Fruit fly (Drosophila melanogaster) whole organism, prepupa: Measurements from ENCODE around the gene Ogdh.

Experiments used
- Blimp-1 ChIP-seq: fragments of 200-800 bp; sonication (Bioruptor generic); optimal IDR thresholded peaks from 3 replicates; lab custom pipeline; 2017; ENCODE audit warnings: missing biosample characterization, missing genetic modification characterization, mild to moderate bottlenecking, moderate library complexity, missing genetic modification reagents
- CG10631 ChIP-seq: fragments of 200-800 bp; sonication (Bioruptor generic); optimal IDR thresholded peaks from 2 replicates; lab custom pipeline; 2016; ENCODE audit warnings: missing biosample characterization, missing genetic modification characterization
- CG11762 ChIP-seq: fragments of 200-800 bp; sonication (Bioruptor generic); optimal IDR thresholded peaks from 3 replicates; lab custom pipeline; 2016; ENCODE audit warnings: missing biosample characterization, missing genetic modification characterization; ENCODE audit not compliant: insufficient read depth
- CG11902 ChIP-seq: fragments of 200-800 bp; sonication (Bioruptor generic); optimal IDR thresholded peaks from 3 replicates; lab custom pipeline; 2016; ENCODE audit warnings: missing biosample characterization, missing genetic modification characterization
- CG15336 ChIP-seq: fragments of 200-800 bp; sonication (Bioruptor generic); IDR thresholded peaks from 2 replicates; pipeline ENCODE4 v1.3.6; 2022; ENCODE audit warnings: missing biosample characterization, missing genetic modification characterization
- CG16779 ChIP-seq: fragments of 200-800 bp; sonication (Bioruptor generic); optimal IDR thresholded peaks from 3 replicates; lab custom pipeline; 2017; ENCODE audit warnings: missing biosample characterization, mild to moderate bottlenecking, missing genetic modification characterization
- CG3032 ChIP-seq: fragments of 200-800 bp; optimal IDR thresholded peaks from 2 replicates; lab custom pipeline; 2019; ENCODE audit warnings: missing biosample characterization, mild to moderate bottlenecking, missing genetic modification characterization, moderate library complexity
- CG31627 ChIP-seq: fragments of 200-800 bp; sonication (Bioruptor generic); optimal IDR thresholded peaks from 3 replicates; lab custom pipeline; 2016; ENCODE audit warnings: missing biosample characterization, missing genetic modification characterization
- CG34406 ChIP-seq: fragments of 200-800 bp; sonication (Bioruptor generic); optimal IDR thresholded peaks from 3 replicates; lab custom pipeline; 2016; ENCODE audit warnings: missing biosample characterization, missing genetic modification characterization
- CG3919 ChIP-seq: fragments of 200-800 bp; sonication (Bioruptor generic); optimal IDR thresholded peaks from 3 replicates; lab custom pipeline; 2016; ENCODE audit warnings: missing biosample characterization, missing genetic modification characterization
- CG4318 ChIP-seq: fragments of 200-800 bp; sonication (Bioruptor generic); optimal IDR thresholded peaks from 3 replicates; lab custom pipeline; 2017; ENCODE audit warnings: missing biosample characterization, mild to moderate bottlenecking, missing genetic modification characterization
- CG6163 ChIP-seq: fragments of 200-800 bp; sonication (Bioruptor generic); IDR thresholded peaks from 3 replicates; pipeline ENCODE4 v1.3.6; 2022; ENCODE audit warnings: missing biosample characterization, missing genetic modification characterization
- CG6792 ChIP-seq: fragments of 200-800 bp; sonication (Bioruptor generic); optimal IDR thresholded peaks from 3 replicates; lab custom pipeline; 2016; ENCODE audit warnings: missing biosample characterization, missing genetic modification characterization
- CG6854 ChIP-seq: fragments of 200-800 bp; sonication (Bioruptor generic); optimal IDR thresholded peaks from 2 replicates; lab custom pipeline; 2017; ENCODE audit warnings: missing biosample characterization, mild to moderate bottlenecking, missing genetic modification characterization
- CG7368 ChIP-seq: fragments of 200-800 bp; sonication (Bioruptor generic); optimal IDR thresholded peaks from 3 replicates; lab custom pipeline; 2016; ENCODE audit warnings: missing biosample characterization, missing genetic modification characterization
- CG8119 ChIP-seq: fragments of 200-800 bp; sonication (Bioruptor generic); IDR thresholded peaks from 3 replicates; pipeline ENCODE4 v1.3.6; 2022; ENCODE audit warnings: missing biosample characterization, missing genetic modification characterization
- CG8319 ChIP-seq: fragments of 200-800 bp; sonication (Bioruptor generic); optimal IDR thresholded peaks from 3 replicates; lab custom pipeline; 2016; ENCODE audit warnings: missing biosample characterization, missing genetic modification characterization
- CG8632 ChIP-seq: fragments of 200-800 bp; sonication (Bioruptor generic); optimal IDR thresholded peaks from 3 replicates; lab custom pipeline; 2016; ENCODE audit warnings: missing biosample characterization, missing genetic modification characterization
- CG9139 ChIP-seq: fragments of 200-800 bp; sonication (Bioruptor generic); optimal IDR thresholded peaks from 3 replicates; lab custom pipeline; 2017; ENCODE audit warnings: missing biosample characterization, mild to moderate bottlenecking, missing genetic modification characterization
- Eip78C ChIP-seq: fragments of 200-800 bp; sonication (Bioruptor generic); peaks from one replicate; lab custom pipeline; 2016; ENCODE audit warnings: missing biosample characterization, missing genetic modification characterization
- Eip93F ChIP-seq: fragments of 200-800 bp; sonication (Bioruptor generic); optimal IDR thresholded peaks from 2 replicates; lab custom pipeline; 2016; ENCODE audit warnings: missing biosample characterization, mild to moderate bottlenecking, missing genetic modification characterization
- Ets21C ChIP-seq: fragments of 200-800 bp; sonication (Bioruptor generic); optimal IDR thresholded peaks from 3 replicates; lab custom pipeline; 2016; ENCODE audit warnings: missing biosample characterization, missing genetic modification characterization
- Ets96B ChIP-seq: fragments of 200-800 bp; optimal IDR thresholded peaks from 2 replicates; lab custom pipeline; 2019; ENCODE audit warnings: missing biosample characterization, mild to moderate bottlenecking, missing genetic modification characterization, moderate library complexity
- Hr38 ChIP-seq: sonication (Bioruptor generic); optimal IDR thresholded peaks from 2 replicates; lab custom pipeline; 2016; ENCODE audit warnings: missing biosample characterization, missing genetic modification characterization
- Hr39 ChIP-seq: fragments of 200-800 bp; sonication (Bioruptor generic); optimal IDR thresholded peaks from 2 replicates; lab custom pipeline; 2016; ENCODE audit warnings: missing biosample characterization, missing genetic modification characterization
- Hr4 ChIP-seq: fragments of 200-800 bp; sonication (Bioruptor generic); optimal IDR thresholded peaks from 3 replicates; lab custom pipeline; 2016; ENCODE audit warnings: missing biosample characterization, missing genetic modification characterization
- Lpt ChIP-seq: fragments of 200-800 bp; sonication (Bioruptor generic); optimal IDR thresholded peaks from 3 replicates; lab custom pipeline; 2016; ENCODE audit warnings: missing biosample characterization, missing genetic modification characterization
- Met ChIP-seq: fragments of 200-800 bp; sonication (Bioruptor generic); optimal IDR thresholded peaks from 3 replicates; lab custom pipeline; 2016; ENCODE audit warnings: missing biosample characterization, missing genetic modification characterization
- OdsH ChIP-seq: fragments of 200-800 bp; sonication (Bioruptor generic); optimal IDR thresholded peaks from 3 replicates; lab custom pipeline; 2016; ENCODE audit warnings: missing biosample characterization, missing genetic modification characterization
- Smox ChIP-seq: fragments of 200-800 bp; sonication (Bioruptor generic); optimal IDR thresholded peaks from 3 replicates; lab custom pipeline; 2016; ENCODE audit warnings: missing biosample characterization, missing genetic modification characterization
- Sox102F ChIP-seq: fragments of 200-800 bp; sonication (Bioruptor generic); optimal IDR thresholded peaks from 2 replicates; lab custom pipeline; 2016; ENCODE audit warnings: missing biosample characterization, mild to moderate bottlenecking, missing genetic modification characterization
- Sox14 ChIP-seq: fragments of 200-800 bp; sonication (Bioruptor generic); optimal IDR thresholded peaks from 3 replicates; lab custom pipeline; 2016; ENCODE audit warnings: missing biosample characterization, missing genetic modification characterization
- achi ChIP-seq: fragments of 200-800 bp; sonication (Bioruptor generic); optimal IDR thresholded peaks from 3 replicates; lab custom pipeline; 2016; ENCODE audit warnings: missing biosample characterization, missing genetic modification characterization
- cyc ChIP-seq: fragments of 200-800 bp; sonication (Bioruptor generic); optimal IDR thresholded peaks from 3 replicates; lab custom pipeline; 2016; ENCODE audit warnings: missing biosample characterization, missing genetic modification characterization
- dac ChIP-seq: fragments of 200-800 bp; sonication (Bioruptor generic); optimal IDR thresholded peaks from 2 replicates; lab custom pipeline; 2017; ENCODE audit warnings: missing biosample characterization, mild to moderate bottlenecking, missing genetic modification characterization
- esn ChIP-seq: fragments of 200-800 bp; sonication (Bioruptor generic); optimal IDR thresholded peaks from 2 replicates; lab custom pipeline; 2016; ENCODE audit warnings: missing biosample characterization, mild to moderate bottlenecking, missing genetic modification characterization, moderate library complexity
- fd59A ChIP-seq: fragments of 200-800 bp; sonication (Bioruptor generic); optimal IDR thresholded peaks from 2 replicates; lab custom pipeline; 2017; ENCODE audit warnings: missing biosample characterization, mild to moderate bottlenecking, missing genetic modification characterization, missing genetic modification reagents
- fd85E ChIP-seq: fragments of 200-800 bp; sonication (Bioruptor generic); optimal IDR thresholded peaks from 3 replicates; lab custom pipeline; 2016; ENCODE audit warnings: missing biosample characterization, missing genetic modification characterization
- fkh ChIP-seq: fragments of 200-800 bp; sonication (Bioruptor generic); optimal IDR thresholded peaks from 3 replicates; lab custom pipeline; 2017; ENCODE audit warnings: missing biosample characterization, mild to moderate bottlenecking, missing genetic modification characterization, moderate library complexity
- lz ChIP-seq: fragments of 200-800 bp; sonication (Bioruptor generic); optimal IDR thresholded peaks from 3 replicates; lab custom pipeline; 2016; ENCODE audit warnings: missing biosample characterization, missing genetic modification characterization
- net ChIP-seq: fragments of 200-800 bp; sonication (Bioruptor generic); optimal IDR thresholded peaks from 3 replicates; lab custom pipeline; 2016; ENCODE audit warnings: missing biosample characterization, missing genetic modification characterization
- salr ChIP-seq, 2 experiments: fragments of 200-800 bp; sonication (Bioruptor generic); optimal IDR thresholded peaks; 3 replicates each; lab custom pipeline; 2016 to 2018; ENCODE audit warnings: missing biosample characterization in 2 of 2, missing genetic modification characterization in 2 of 2, mild to moderate bottlenecking in 1 of 2
- ss ChIP-seq, 2 experiments: fragments of 200-800 bp; sonication (Bioruptor generic); optimal IDR thresholded peaks; 2 replicates in 1 of 2; 3 replicates in 1 of 2; lab custom pipeline; 2017 to 2018; ENCODE audit warnings: mild to moderate bottlenecking in 2 of 2, missing biosample characterization in 2 of 2, missing genetic modification characterization in 2 of 2, moderate library complexity in 1 of 2
- svp ChIP-seq: fragments of 200-800 bp; sonication (Bioruptor generic); peaks from one replicate; lab custom pipeline; 2016; ENCODE audit warnings: missing biosample characterization, missing genetic modification characterization
- topi ChIP-seq: fragments of 200-800 bp; sonication (Bioruptor generic); optimal IDR thresholded peaks from 3 replicates; lab custom pipeline; 2016; ENCODE audit warnings: missing biosample characterization, missing genetic modification characterization

Gene Ogdh

DNA sequence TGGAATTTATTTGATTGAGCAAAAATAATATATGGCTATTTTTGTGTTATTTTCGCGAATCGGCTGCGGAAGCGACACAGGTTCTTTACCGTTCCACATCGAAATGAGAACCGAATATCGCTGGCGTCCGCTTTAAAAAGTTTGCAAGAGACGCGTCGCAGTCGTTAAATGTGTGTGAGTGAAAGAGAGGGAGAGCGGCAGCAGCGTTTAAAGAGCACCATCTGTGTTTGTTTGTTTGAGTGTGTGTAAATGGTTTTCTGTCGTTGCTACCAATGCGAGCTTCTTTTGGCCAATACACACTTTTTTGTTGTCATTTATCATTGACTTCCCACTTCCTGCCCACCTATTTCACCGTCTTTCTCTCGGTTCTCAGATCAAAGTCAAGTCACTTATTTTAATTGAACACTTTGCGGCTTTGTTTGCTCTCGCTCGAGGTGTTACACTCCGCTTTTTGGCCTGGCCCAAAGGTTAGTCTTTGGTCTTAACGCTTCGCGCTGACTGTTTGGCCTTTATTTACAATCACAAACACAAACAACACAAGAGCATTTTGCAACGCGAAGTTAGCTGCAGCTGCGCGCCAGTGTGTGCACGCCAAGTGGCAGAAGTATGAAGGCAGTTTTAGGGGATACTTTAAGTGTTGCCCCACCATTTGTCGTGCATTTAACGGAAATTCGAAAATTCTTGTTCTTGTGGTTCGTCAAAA, 57.5 kb downstream of the Ogdh start, which contains the start of gene CG3764 (continued):
- TF ChIP-seq CG10631 (GFP tag; lab: Kevin White, UChicago), result no peak
- TF ChIP-seq fd59A (GFP tag; lab: Kevin White, UChicago), result no peak
- TF ChIP-seq CG7368 (GFP tag; lab: Kevin White, UChicago), result peak; percentile 51
- TF ChIP-seq Eip78C (GFP tag; lab: Kevin White, UChicago), result peak; percentile 74
- TF ChIP-seq CG15336 (GFP tag; lab: Robert Waterston, UW), result no peak; the same call in 1 of the 2 replicates
- no peak for TF ChIP-seq CG4318
- TF ChIP-seq Hr38 (GFP tag; lab: Kevin White, UChicago), result no peak
- TF ChIP-seq ss (GFP tag; optimal IDR thresholded peaks at IDR 0.05; lab: Kevin White, UChicago), result peak; percentile 73 to 78
- TF ChIP-seq Hr4, result no peak
- peak; percentile 18; the same call in 1 of the 3 replicates for TF ChIP-seq CG8119 (GFP tag; lab: Robert Waterston, UW)
- TF ChIP-seq lz (GFP tag; lab: Kevin White, UChicago), result peak; percentile 66
- TF ChIP-seq achi (GFP tag; lab: Kevin White, UChicago), result peak; percentile 52
- TF ChIP-seq fd85E (GFP tag; lab: Kevin White, UChicago), result no peak
- peak; percentile 37 for TF ChIP-seq CG31627 (GFP tag; lab: Kevin White, UChicago)
- peak; percentile 49 for TF ChIP-seq Sox102F
- TF ChIP-seq net (GFP tag; lab: Kevin White, UChicago), result peak; percentile 65
- peak; percentile 63 for TF ChIP-seq esn (GFP tag; lab: Kevin White, UChicago)
- TF ChIP-seq salr (GFP tag; optimal IDR thresholded peaks at IDR 0.05; lab: Kevin White, UChicago), result peak in 1 of 2 experiments; percentile 65
- TF ChIP-seq Met, result peak; percentile 68
- TF ChIP-seq CG34406 (GFP tag; lab: Kevin White, UChicago), result peak; percentile 54
- peak; percentile 81 for TF ChIP-seq CG6854 (GFP tag; lab: Kevin White, UChicago)
- no peak for TF ChIP-seq Lpt (GFP tag; lab: Kevin White, UChicago)
- peak; percentile 99 for TF ChIP-seq fkh (GFP tag; lab: Kevin White, UChicago)
- peak; percentile 33 for TF ChIP-seq CG6792 (GFP tag; lab: Kevin White, UChicago)
- TF ChIP-seq CG9139, result peak; percentile 37
- peak; percentile 60 for TF ChIP-seq topi (GFP tag; lab: Kevin White, UChicago)
- peak; percentile 36 for TF ChIP-seq Ets21C (GFP tag; lab: Kevin White, UChicago)
- TF ChIP-seq CG8319 (GFP tag; lab: Kevin White, UChicago), result peak; percentile 25

DNA sequence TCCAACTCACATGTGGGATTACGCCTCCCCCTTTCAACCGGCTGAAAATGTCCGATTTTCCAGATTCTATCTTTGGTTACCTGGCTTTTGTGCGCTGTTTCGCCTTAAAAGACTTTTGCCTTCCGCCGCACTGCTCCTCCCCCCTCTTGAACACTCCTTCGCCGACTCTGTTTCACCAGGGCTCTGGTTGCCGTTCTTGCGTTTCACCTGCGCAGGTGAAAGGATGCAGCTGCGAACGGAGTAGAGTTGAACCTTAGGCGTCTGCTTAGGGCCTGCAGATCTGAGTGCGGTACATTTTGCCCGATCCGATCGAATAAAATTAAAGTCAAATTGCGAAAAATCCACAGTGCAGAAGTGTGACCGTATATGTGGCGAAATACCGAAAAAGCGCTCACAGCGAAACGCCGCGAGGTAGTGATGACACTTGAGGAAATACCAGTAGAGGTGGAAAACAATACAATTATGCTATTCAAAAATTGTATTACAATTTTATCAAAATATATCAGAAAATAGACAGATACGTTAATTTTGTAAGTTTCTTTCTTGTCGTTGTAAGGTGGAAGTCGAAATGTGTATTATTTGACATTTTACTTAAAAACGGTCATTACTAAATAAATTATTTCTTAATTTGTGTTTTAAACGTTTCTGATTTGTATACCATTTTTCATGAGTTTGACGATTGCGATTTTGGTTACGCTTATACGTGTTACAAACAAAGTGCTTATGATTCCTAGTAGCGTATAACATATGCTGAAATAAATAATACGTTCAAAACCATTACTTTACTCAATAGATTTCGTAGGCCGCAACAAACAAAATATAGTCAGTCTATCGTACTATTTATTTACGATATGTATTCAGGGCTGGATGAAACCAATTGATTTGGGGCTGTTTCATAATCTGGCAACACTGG, 61.3 kb downstream of the Ogdh start, which contains the start of the genes CG6664 and CG7728:
Gene CG6664, minus strand, starts transcription at position 518 of the 913 bp plus-strand sequence.
Gene CG7728, plus strand, starts transcription at position 874 of the 913 bp plus-strand sequence.
- TF ChIP-seq fd59A (GFP tag; lab: Kevin White, UChicago) (peak; percentile 34), dac (GFP tag; lab: Kevin White, UChicago) (peak; percentile 15), CG16779 (no peak), Eip78C (GFP tag; lab: Kevin White, UChicago) (peak; percentile 60), cyc (GFP tag; lab: Kevin White, UChicago) (peak; percentile 57), Ets96B (tag; lab: Kevin White, UChicago) (no peak), CG6163 (0 out of 3 replicates have a peak, but pooled peaks have one; percentile 47), CG31627 (GFP tag; lab: Kevin White, UChicago) (peak; percentile 65), esn (GFP tag; lab: Kevin White, UChicago) (peak; percentile 67), OdsH (no peak), Eip93F (no peak), Smox (GFP tag; lab: Kevin White, UChicago) (no peak), CG8632 (peak; percentile 48), CG11762 (GFP tag; lab: Kevin White, UChicago) (peak; percentile 37), Blimp-1 (peak; percentile 6), svp (GFP tag; lab: Kevin White, UChicago) (no peak), CG15336 (GFP tag; lab: Robert Waterston, UW) (no peak), topi (GFP tag; lab: Kevin White, UChicago) (peak; percentile 60), Lpt (GFP tag; lab: Kevin White, UChicago) (peak; percentile 19), Met (no peak), CG11902 (peak; percentile 41), fkh (GFP tag; lab: Kevin White, UChicago) (peak; percentile 99), CG3032 (tag; lab: Kevin White, UChicago) (peak; percentile 64), Ets21C (GFP tag; lab: Kevin White, UChicago) (peak; percentile 54), CG3919 (peak; percentile 33), lz (GFP tag; lab: Kevin White, UChicago) (peak; percentile 71), Hr39 (peak; percentile 56), CG34406 (GFP tag; lab: Kevin White, UChicago) (no peak), CG6792 (GFP tag; lab: Kevin White, UChicago) (peak; percentile 14), Sox14 (GFP tag; lab: Kevin White, UChicago) (peak; percentile 42)
